Worm (Caenorhabditis elegans) whole organism, L2 larva: ENCODE measurements around the gene nlp-14.

Experiments
- elt-1 ChIP-seq: fragments of 150-350 bp; optimal IDR thresholded peaks from 2 replicates; lab custom pipeline; 2014; ENCODE audit warnings: missing biosample characterization, missing genetic modification characterization
- lin-13 ChIP-seq: fragments of 150-350 bp; optimal IDR thresholded peaks from 2 replicates; lab custom pipeline; 2014; ENCODE audit warnings: missing biosample characterization, missing genetic modification reagents, missing genetic modification characterization
- lin-39 ChIP-seq: fragments of 150-350 bp; optimal IDR thresholded peaks from 2 replicates; lab custom pipeline; 2014; ENCODE audit warnings: missing biosample characterization, missing genetic modification reagents, missing genetic modification characterization
- mdl-1 ChIP-seq, 2 experiments: fragments of 150-350 bp in 1 of 2; sonication (generic microtip) in 1 of 2; optimal IDR thresholded peaks; 2 replicates each; lab custom pipeline; 2017; ENCODE audit warnings: missing biosample characterization in 2 of 2, missing genetic modification characterization in 2 of 2
- nhr-12 ChIP-seq: fragments of 150-350 bp; optimal IDR thresholded peaks from 2 replicates; lab custom pipeline; 2014; ENCODE audit warnings: missing biosample characterization, missing genetic modification characterization
- unc-55 ChIP-seq: fragments of 150-350 bp; sonication (generic microtip); optimal IDR thresholded peaks from 3 replicates; lab custom pipeline; 2014; ENCODE audit warnings: missing biosample characterization, missing genetic modification reagents, missing genetic modification characterization

DNA sequence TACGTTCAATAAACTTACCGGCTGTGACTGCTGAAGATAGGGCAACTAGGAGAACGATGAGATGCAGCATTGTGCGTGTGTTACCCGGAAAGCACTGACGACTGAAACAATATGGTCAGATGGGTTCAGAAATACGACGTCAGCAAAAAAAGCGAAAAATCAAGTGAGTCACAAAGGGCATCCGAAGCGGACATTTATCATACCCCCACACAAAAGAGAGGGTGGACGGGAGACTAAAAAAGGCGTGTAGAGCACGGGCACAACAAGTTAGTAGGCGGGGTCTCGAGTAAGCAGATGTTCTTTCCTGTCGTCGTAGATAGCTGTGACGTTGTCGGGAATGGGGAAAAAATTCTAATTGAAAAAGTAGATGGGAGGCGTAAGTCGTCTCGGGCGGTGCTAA is at the start of gene nlp-14:
- TF ChIP-seq mdl-1 (tag; optimal IDR thresholded peaks at IDR 0.05; lab: Kevin White, UChicago) (no peak), nhr-12 (tag; lab: Kevin White, UChicago) (no peak), unc-55 (GFP tag; lab: Kevin White, UChicago) (no peak), lin-39 (tag; lab: Kevin White, UChicago) (no peak), lin-13 (no peak), elt-1 (no peak)
